Fruit fly (Drosophila melanogaster) whole organism, pupa: ENCODE measurements around the gene sac.

Experiments
- CG12605 ChIP-seq: fragments of 200-800 bp; sonication (Bioruptor generic); IDR thresholded peaks from 2 replicates; pipeline ENCODE4 v1.3.6; 2022; ENCODE audit warnings: missing biosample characterization, missing genetic modification characterization
- CG17806 ChIP-seq: fragments of 200-800 bp; sonication (Bioruptor generic); optimal IDR thresholded peaks from 2 replicates; lab custom pipeline; 2018; ENCODE audit warnings: missing biosample characterization, mild to moderate bottlenecking, missing genetic modification characterization, moderate library complexity
- CG32121 ChIP-seq: fragments of 200-800 bp; sonication (Bioruptor generic); IDR thresholded peaks from 2 replicates; pipeline ENCODE4 v1.3.6; 2022; ENCODE audit warnings: missing biosample characterization, missing genetic modification characterization
- D1 ChIP-seq: fragments of 200-800 bp; sonication (Bioruptor generic); optimal IDR thresholded peaks from 2 replicates; lab custom pipeline; 2018; ENCODE audit warnings: missing biosample characterization, mild to moderate bottlenecking, missing genetic modification characterization, moderate library complexity
- Pif1B ChIP-seq: fragments of 200-800 bp; sonication (Bioruptor generic); optimal IDR thresholded peaks from 3 replicates; lab custom pipeline; 2016; ENCODE audit warnings: missing biosample characterization, missing genetic modification characterization
- rn ChIP-seq: fragments of 200-800 bp; sonication (Bioruptor generic); IDR thresholded peaks from 2 replicates; pipeline ENCODE4 v1.3.6; 2022; ENCODE audit warnings: missing biosample characterization, missing genetic modification characterization

DNA sequence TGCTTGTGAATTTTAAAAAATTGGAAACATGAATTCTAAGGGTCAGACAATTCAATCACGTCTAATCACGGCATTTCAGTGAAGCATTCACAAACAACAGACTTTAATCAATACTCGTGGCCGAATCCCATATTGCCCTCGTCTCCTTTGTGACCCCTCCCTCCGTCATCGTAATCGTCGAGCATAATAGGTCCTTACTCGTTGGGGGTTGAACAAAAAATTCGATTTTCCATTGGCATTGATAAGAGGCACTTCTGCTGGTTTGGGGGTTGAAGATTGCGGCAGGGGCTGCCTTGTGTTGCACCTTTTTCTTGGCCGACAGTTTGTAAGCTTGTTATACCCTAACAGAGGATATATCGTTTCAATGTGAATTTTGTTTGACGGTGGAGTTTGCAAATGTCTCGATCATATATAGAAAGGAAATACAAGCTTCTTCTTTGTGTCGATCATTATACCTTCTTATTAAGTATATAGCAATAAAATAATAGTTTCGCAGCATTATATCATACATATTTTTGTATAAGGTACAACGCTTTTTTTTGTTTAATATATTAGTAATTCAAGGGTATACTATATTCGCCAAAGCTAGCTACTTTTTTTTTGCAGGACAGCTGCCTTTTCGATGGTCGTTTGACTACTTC lies 43.7 kb downstream of the sac start:
- no peak for TF ChIP-seq D1
- TF ChIP-seq CG32121 (GFP tag; lab: Robert Waterston, UW), result no peak
- no peak for TF ChIP-seq CG17806 (tag; lab: Kevin White, UChicago)
- TF ChIP-seq Pif1B (GFP tag; lab: Kevin White, UChicago), result no peak
- TF ChIP-seq rn (GFP tag; lab: Robert Waterston, UW), result no peak
- TF ChIP-seq CG12605 (GFP tag; lab: Robert Waterston, UW), result no peak
